Worm (Caenorhabditis elegans): ENCODE results near the gene dmsr-1.

- TF ChIP-seq skn-1 (tag; optimal IDR thresholded peaks at IDR 0.05), result no peak
- TF ChIP-seq fos-1 (tag; optimal IDR thresholded peaks at IDR 0.05), result no peak
- TF ChIP-seq sox-4 (tag; optimal IDR thresholded peaks at IDR 0.05), result no peak
Measured at ce11 chrV:11407251-11407650, 31.3 kb upstream of the dmsr-1 start, which contains the start of gene K03B8.6.

All from whole organism, L1 larva.